Worm (Caenorhabditis elegans) whole organism, L4 larva: ENCODE data around the gene rab-7.

Experiments
- D1046.2 ChIP-seq: fragments of 200-800 bp; sonication (Bioruptor generic); IDR thresholded peaks from 2 replicates; pipeline ENCODE4 v1.3.6; 2022; ENCODE audit warnings: missing genetic modification characterization, missing compliant biosample characterization
- F10B5.3 ChIP-seq: sonication (generic microtip); optimal IDR thresholded peaks from 2 replicates; lab custom pipeline; 2016; ENCODE audit warnings: mild to moderate bottlenecking, missing genetic modification characterization, missing compliant biosample characterization
- F26F4.8 ChIP-seq: fragments of 200-800 bp; sonication (Bioruptor generic); conservative IDR thresholded peaks from 2 replicates; pipeline ENCODE4 v1.3.6; 2022; ENCODE audit warnings: missing genetic modification characterization, missing compliant biosample characterization
- F37D6.2 ChIP-seq: sonication (generic microtip); optimal IDR thresholded peaks from 2 replicates; lab custom pipeline; 2016; ENCODE audit warnings: mild to moderate bottlenecking, missing genetic modification characterization, missing compliant biosample characterization
- F49E8.2 ChIP-seq: sonication (generic microtip); optimal IDR thresholded peaks from 2 replicates; lab custom pipeline; 2016; ENCODE audit warnings: missing compliant biosample characterization, mild to moderate bottlenecking, missing genetic modification characterization, borderline replicate concordance
- T20F7.1 ChIP-seq: fragments of 200-800 bp; sonication (Bioruptor generic); optimal IDR thresholded peaks from 2 replicates; lab custom pipeline; 2018; ENCODE audit warnings: mild to moderate bottlenecking, missing genetic modification characterization, missing compliant biosample characterization
- T26A8.4 ChIP-seq: fragments of 200-800 bp; sonication (Bioruptor generic); IDR thresholded peaks from 2 replicates; pipeline ENCODE4 v1.3.6; 2022; ENCODE audit warnings: missing genetic modification characterization, missing compliant biosample characterization
- Y75B8A.6 ChIP-seq: fragments of 200-800 bp; sonication (Bioruptor generic); IDR thresholded peaks from 2 replicates; pipeline ENCODE4 v1.3.6; 2022; ENCODE audit warnings: missing genetic modification reagents, missing genetic modification characterization, missing compliant biosample characterization
- ZK337.2 ChIP-seq: fragments of 200-800 bp; sonication (Bioruptor generic); IDR thresholded peaks from 2 replicates; pipeline ENCODE4 v1.3.6; 2022; ENCODE audit warnings: missing genetic modification reagents, missing genetic modification characterization, missing compliant biosample characterization
- aly-2 ChIP-seq: sonication (generic microtip); optimal IDR thresholded peaks from 2 replicates; lab custom pipeline; 2018; ENCODE audit warnings: missing biosample characterization, missing genetic modification characterization
- arid-1 ChIP-seq: fragments of 200-800 bp; sonication (Bioruptor generic); conservative IDR thresholded peaks from 2 replicates; pipeline ENCODE4 v1.3.6; 2022; ENCODE audit warnings: missing genetic modification reagents, missing genetic modification characterization, missing compliant biosample characterization
- ceh-32 ChIP-seq: sonication (generic microtip); optimal IDR thresholded peaks from 2 replicates; lab custom pipeline; 2016; ENCODE audit warnings: mild to moderate bottlenecking, missing genetic modification characterization, missing compliant biosample characterization; ENCODE audit not compliant: poor library complexity
- ceh-44 ChIP-seq: fragments of 200-800 bp; sonication (Bioruptor generic); IDR thresholded peaks from 2 replicates; pipeline ENCODE4 v1.3.6; 2022; ENCODE audit warnings: missing genetic modification reagents, missing genetic modification characterization, missing compliant biosample characterization
- dmd-8 ChIP-seq: fragments of 200-800 bp; sonication (Bioruptor generic); IDR thresholded peaks from 2 replicates; pipeline ENCODE4 v1.3.6; 2022; ENCODE audit warnings: missing genetic modification characterization, missing compliant biosample characterization
- dmd-9 ChIP-seq: fragments of 200-800 bp; sonication (Bioruptor generic); IDR thresholded peaks from 2 replicates; pipeline ENCODE4 v1.3.6; 2022; ENCODE audit warnings: missing genetic modification reagents, missing genetic modification characterization, missing compliant biosample characterization
- egl-27 ChIP-seq: sonication (generic microtip); optimal IDR thresholded peaks from 3 replicates; lab custom pipeline; 2017; ENCODE audit warnings: missing biosample characterization, missing genetic modification reagents, missing genetic modification characterization
- egl-43 ChIP-seq: fragments of 200-800 bp; sonication (Bioruptor generic); IDR thresholded peaks from 2 replicates; pipeline ENCODE4 v1.3.6; 2022; ENCODE audit warnings: missing genetic modification reagents, missing genetic modification characterization, missing compliant biosample characterization
- fkh-10 ChIP-seq: fragments of 150-350 bp; optimal IDR thresholded peaks from 2 replicates; lab custom pipeline; 2014; ENCODE audit warnings: missing biosample characterization, missing genetic modification reagents, missing genetic modification characterization
- gei-8 ChIP-seq: fragments of 200-800 bp; sonication (Bioruptor generic); optimal IDR thresholded peaks from 2 replicates; lab custom pipeline; 2018; ENCODE audit warnings: mild to moderate bottlenecking, missing genetic modification characterization, missing compliant biosample characterization
- hif-1 ChIP-seq, 2 experiments: sonication (generic microtip); optimal IDR thresholded peaks; 2 replicates each; lab custom pipeline; 2016 to 2017; ENCODE audit warnings: missing compliant biosample characterization in 2 of 2, missing genetic modification characterization in 2 of 2, missing genetic modification reagents in 2 of 2, missing genotype in 2 of 2, mild to moderate bottlenecking in 1 of 2
- hlh-30 ChIP-seq: sonication (generic microtip); optimal IDR thresholded peaks from 2 replicates; lab custom pipeline; 2017; ENCODE audit warnings: antibody characterized with exemption, mild to moderate bottlenecking, missing genetic modification characterization, missing compliant biosample characterization; ENCODE audit not compliant: insufficient read depth
- hmg-1.1 ChIP-seq: fragments of 200-800 bp; sonication (Bioruptor generic); IDR thresholded peaks from 2 replicates; pipeline ENCODE4 v1.3.6; 2022; ENCODE audit warnings: missing genetic modification reagents, missing genetic modification characterization, missing compliant biosample characterization
- lin-13 ChIP-seq: fragments of 150-350 bp; optimal IDR thresholded peaks from 2 replicates; lab custom pipeline; 2014; ENCODE audit warnings: missing biosample characterization, missing genetic modification reagents, missing genetic modification characterization
- lin-15B ChIP-seq: fragments of 150-350 bp; sonication (generic microtip); optimal IDR thresholded peaks from 3 replicates; lab custom pipeline; 2014; ENCODE audit warnings: missing biosample characterization, missing genetic modification characterization
- lin-29 ChIP-seq: fragments of 200-800 bp; sonication (Bioruptor generic); IDR thresholded peaks from 2 replicates; pipeline ENCODE4 v1.3.6; 2022; ENCODE audit warnings: missing genetic modification reagents, missing genetic modification characterization, missing compliant biosample characterization
- lir-3 ChIP-seq: sonication (generic microtip); optimal IDR thresholded peaks from 2 replicates; lab custom pipeline; 2016; ENCODE audit warnings: mild to moderate bottlenecking, missing genetic modification characterization, missing compliant biosample characterization
- lsy-2 ChIP-seq, 2 experiments: fragments of 150-350 bp in 1 of 2; sonication (generic microtip) in 1 of 2; optimal IDR thresholded peaks; 2 replicates each; lab custom pipeline; 2014 to 2017; ENCODE audit warnings: missing biosample characterization in 2 of 2, missing genetic modification characterization in 2 of 2
- madf-5 ChIP-seq, 2 experiments: fragments of 200-800 bp; sonication (Bioruptor generic); IDR thresholded peaks; 2 replicates each; pipeline ENCODE4 v1.3.6; 2022; ENCODE audit warnings: missing compliant biosample characterization in 2 of 2, missing genetic modification characterization in 2 of 2
- mdl-1 ChIP-seq, 2 experiments: fragments of 150-350 bp in 1 of 2; sonication (generic microtip) in 1 of 2; optimal IDR thresholded peaks; 2 replicates each; lab custom pipeline; 2014 to 2017; ENCODE audit warnings: missing biosample characterization in 2 of 2, missing genetic modification characterization in 2 of 2
- mxl-3 ChIP-seq: fragments of 200-800 bp; sonication (Bioruptor generic); optimal IDR thresholded peaks from 2 replicates; lab custom pipeline; 2018; ENCODE audit warnings: mild to moderate bottlenecking, missing genetic modification characterization, missing compliant biosample characterization
- nhr-111 ChIP-seq: fragments of 200-800 bp; sonication (Bioruptor generic); optimal IDR thresholded peaks from 2 replicates; lab custom pipeline; 2018; ENCODE audit warnings: mild to moderate bottlenecking, missing genetic modification characterization, missing compliant biosample characterization
- nhr-25 ChIP-seq: sonication (generic microtip); optimal IDR thresholded peaks from 2 replicates; lab custom pipeline; 2017; ENCODE audit warnings: missing genetic modification characterization, mild to moderate bottlenecking, missing compliant biosample characterization, antibody characterized with exemption, moderate library complexity, borderline replicate concordance; ENCODE audit not compliant: insufficient read depth
- nhr-28 ChIP-seq: fragments of 150-350 bp; optimal IDR thresholded peaks from 2 replicates; lab custom pipeline; 2014; ENCODE audit warnings: missing biosample characterization, missing genetic modification characterization
- nhr-41 ChIP-seq: fragments of 200-800 bp; sonication (Bioruptor generic); IDR thresholded peaks from 2 replicates; pipeline ENCODE4 v1.3.6; 2022; ENCODE audit warnings: missing genetic modification reagents, missing genetic modification characterization, missing compliant biosample characterization
- nhr-42 ChIP-seq: fragments of 200-800 bp; sonication (Bioruptor generic); IDR thresholded peaks from 2 replicates; pipeline ENCODE4 v1.3.6; 2022; ENCODE audit warnings: missing genetic modification characterization, missing compliant biosample characterization
- nhr-76 ChIP-seq: fragments of 150-350 bp; optimal IDR thresholded peaks from 2 replicates; lab custom pipeline; 2014; ENCODE audit warnings: missing biosample characterization, missing genetic modification characterization
- nhr-77 ChIP-seq: fragments of 150-350 bp; optimal IDR thresholded peaks from 2 replicates; lab custom pipeline; 2014; ENCODE audit warnings: missing biosample characterization, missing genetic modification characterization
- pha-4 ChIP-seq, 2 experiments: fragments of 150-350 bp in 1 of 2; fragments of 200-800 bp in 1 of 2; sonication (Bioruptor generic) in 1 of 2; IDR thresholded peaks in 1 of 2; optimal IDR thresholded peaks in 1 of 2; 2 replicates each; pipeline versions ENCODE4 v1.3.6 to Lab custom; 2014 to 2022; ENCODE audit warnings: missing genetic modification characterization in 2 of 2, missing genetic modification reagents in 2 of 2, missing biosample characterization in 1 of 2, missing compliant biosample characterization in 1 of 2
- pqm-1 ChIP-seq: sonication (generic microtip); optimal IDR thresholded peaks from 2 replicates; lab custom pipeline; 2017; ENCODE audit warnings: missing biosample characterization, missing genetic modification characterization
- sdz-12 ChIP-seq: fragments of 200-800 bp; sonication (Bioruptor generic); optimal IDR thresholded peaks from 2 replicates; lab custom pipeline; 2018; ENCODE audit warnings: mild to moderate bottlenecking, missing genetic modification characterization, missing compliant biosample characterization
- set-16 ChIP-seq: fragments of 200-800 bp; sonication (Bioruptor generic); IDR thresholded peaks from 2 replicates; pipeline ENCODE4 v1.3.6; 2022; ENCODE audit warnings: missing genetic modification reagents, missing genetic modification characterization, missing compliant biosample characterization
- spr-3 ChIP-seq: fragments of 200-800 bp; sonication (Bioruptor generic); optimal IDR thresholded peaks from 2 replicates; lab custom pipeline; 2018; ENCODE audit warnings: mild to moderate bottlenecking, missing genetic modification characterization, missing compliant biosample characterization
- unc-39 ChIP-seq: sonication (generic microtip); optimal IDR thresholded peaks from 2 replicates; lab custom pipeline; 2017; ENCODE audit warnings: missing biosample characterization, missing genetic modification characterization
- unc-62 ChIP-seq, 3 experiments: fragments of 150-350 bp in 1 of 3; sonication (generic microtip); optimal IDR thresholded peaks in 2 of 3; peaks in 1 of 3; 1 replicate in 1 of 3; 2 replicates in 2 of 3; lab custom pipeline; 2014 to 2017; ENCODE audit warnings: missing biosample characterization in 3 of 3, missing genetic modification characterization in 3 of 3, missing genetic modification reagents in 3 of 3, missing genotype in 1 of 3
- vab-7 ChIP-seq: fragments of 200-800 bp; sonication (Bioruptor generic); IDR thresholded peaks from 2 replicates; pipeline ENCODE4 v1.3.6; 2022; ENCODE audit warnings: missing genetic modification reagents, missing genetic modification characterization, missing compliant biosample characterization
- zfp-2 ChIP-seq: sonication (generic microtip); optimal IDR thresholded peaks from 2 replicates; lab custom pipeline; 2016; ENCODE audit warnings: mild to moderate bottlenecking, missing genetic modification characterization, missing compliant biosample characterization
- zfp-3 ChIP-seq: fragments of 200-800 bp; sonication (Bioruptor generic); conservative IDR thresholded peaks from 2 replicates; pipeline ENCODE4 v1.3.6; 2022; ENCODE audit warnings: missing genetic modification reagents, missing genetic modification characterization, missing compliant biosample characterization
- zip-2 ChIP-seq: fragments of 150-350 bp; optimal IDR thresholded peaks from 2 replicates; lab custom pipeline; 2014; ENCODE audit warnings: missing biosample characterization, missing genetic modification characterization

rab-7 gene

ce11 chrII:11960596-11961217, 6.0 kb downstream of the rab-7 start (continued):
- TF ChIP-seq gei-8 (GFP tag; lab: Kevin White, UChicago) (peak; percentile 98), unc-62 (GFP tag; optimal IDR thresholded peaks at IDR 0.05 in 1 of 2; lab: Kevin White, UChicago) (peak in 1 of 2 experiments; percentile 73), unc-62 (tag; optimal IDR thresholded peaks at IDR 0.05; lab: Kevin White, UChicago) (no peak), sdz-12 (peak; percentile 98), pqm-1 (tag; lab: Kevin White, UChicago) (no peak), nhr-76 (tag; lab: Kevin White, UChicago) (no peak), lin-13 (GFP tag; lab: Kevin White, UChicago) (peak; percentile 64), dmd-9 (peak; percentile 95), nhr-41 (peak; percentile 97), T20F7.1 (GFP tag; lab: Kevin White, UChicago) (peak; percentile 84), F26F4.8 (peak; percentile 100), zip-2 (peak; percentile 12), ZK337.2 (GFP tag; lab: Robert Waterston, UW) (peak; percentile 89), lin-15B (tag; lab: Kevin White, UChicago) (no peak), ceh-32 (tag; lab: Kevin White, UChicago) (peak; percentile 64), egl-27 (no peak), Y75B8A.6 (GFP tag; lab: Robert Waterston, UW) (peak; percentile 97), hmg-1.1 (GFP tag; lab: Robert Waterston, UW) (peak; percentile 95), D1046.2 (GFP tag; lab: Robert Waterston, UW) (peak; percentile 97), aly-2 (tag; lab: Kevin White, UChicago) (no peak), spr-3 (GFP tag; lab: Kevin White, UChicago) (peak; percentile 94), nhr-25 (no peak), nhr-42 (peak; percentile 91), lsy-2 (tag; optimal IDR thresholded peaks at IDR 0.05; lab: Kevin White, UChicago) (peak; percentile 11 to 56), lin-29 (GFP tag; lab: Robert Waterston, UW) (peak; percentile 85), hif-1 (tag; optimal IDR thresholded peaks at IDR 0.05; lab: Kevin White, UChicago) (peak; percentile 53 to 84), fkh-10 (GFP tag; lab: Kevin White, UChicago) (no peak), F49E8.2 (tag; lab: Kevin White, UChicago) (peak; percentile 93), ceh-44 (GFP tag; lab: Robert Waterston, UW) (peak; percentile 98), lir-3 (tag; lab: Kevin White, UChicago) (peak; percentile 93), vab-7 (GFP tag; lab: Robert Waterston, UW) (peak; percentile 99), F10B5.3 (tag; lab: Kevin White, UChicago) (peak; percentile 86), zfp-2 (tag; lab: Kevin White, UChicago) (peak; percentile 78), F37D6.2 (peak; percentile 83), egl-43 (GFP tag; lab: Robert Waterston, UW) (peak; percentile 100), zfp-3 (GFP tag; lab: Robert Waterston, UW) (peak; percentile 89), dmd-8 (peak; percentile 100), set-16 (GFP tag; lab: Robert Waterston, UW) (peak; percentile 100), mxl-3 (peak; percentile 84), hlh-30 (tag; lab: Kevin White, UChicago) (peak; percentile 71), nhr-28 (peak; percentile 6), madf-5 (GFP tag; IDR thresholded peaks at IDR 0.05; lab: Robert Waterston, UW) (peak; percentile 98 to 99), pha-4 (GFP tag; IDR thresholded peaks at IDR 0.05; lab: Robert Waterston, UW) (peak; percentile 99), pha-4 (tag; optimal IDR thresholded peaks at IDR 0.05; lab: Kevin White, UChicago) (no peak), nhr-77 (tag; lab: Kevin White, UChicago) (peak; percentile 16), nhr-111 (GFP tag; lab: Kevin White, UChicago) (peak; percentile 99), mdl-1 (tag; optimal IDR thresholded peaks at IDR 0.05; lab: Kevin White, UChicago) (peak in 1 of 2 experiments; percentile 22), T26A8.4 (GFP tag; lab: Robert Waterston, UW) (peak; percentile 96), arid-1 (peak; percentile 99), unc-39 (tag; lab: Kevin White, UChicago) (no peak)
